Fruit fly (Drosophila melanogaster) whole organism, embryonic: ENCODE data around the gene CG1764.

Experiments
- CG10462 ChIP-seq: fragments of 200-800 bp; sonication (Bioruptor generic); optimal IDR thresholded peaks from 2 replicates; lab custom pipeline; 2016; ENCODE audit warnings: missing biosample characterization, missing genetic modification characterization
- CG10979 ChIP-seq: fragments of 200-800 bp; sonication (Bioruptor generic); optimal IDR thresholded peaks from 2 replicates; lab custom pipeline; 2018; ENCODE audit warnings: missing biosample characterization, mild to moderate bottlenecking, missing genetic modification characterization, moderate library complexity
- CG11085 ChIP-seq: fragments of 200-800 bp; sonication (Bioruptor generic); IDR thresholded peaks from 2 replicates; pipeline ENCODE4 v1.3.6; 2022; ENCODE audit warnings: missing biosample characterization, missing genetic modification characterization
- CG12071 ChIP-seq: fragments of 200-800 bp; sonication (Bioruptor generic); optimal IDR thresholded peaks from 3 replicates; lab custom pipeline; 2018; ENCODE audit warnings: missing biosample characterization, mild to moderate bottlenecking, missing genetic modification characterization
- CG12744 ChIP-seq: fragments of 200-800 bp; sonication (Bioruptor generic); optimal IDR thresholded peaks from 2 replicates; lab custom pipeline; 2016; ENCODE audit warnings: missing biosample characterization, missing genetic modification characterization
- CG12769 ChIP-seq: fragments of 200-800 bp; sonication (Bioruptor generic); optimal IDR thresholded peaks from 2 replicates; lab custom pipeline; 2019; ENCODE audit warnings: missing biosample characterization, mild to moderate bottlenecking, missing genetic modification characterization, moderate library complexity
- CG17186 ChIP-seq: fragments of 200-800 bp; sonication (Bioruptor generic); optimal IDR thresholded peaks from 3 replicates; lab custom pipeline; 2017; ENCODE audit warnings: missing biosample characterization, missing genetic modification reagents, missing genetic modification characterization
- CG2678 ChIP-seq: fragments of 200-800 bp; sonication (Bioruptor generic); optimal IDR thresholded peaks from 3 replicates; lab custom pipeline; 2019; ENCODE audit warnings: missing biosample characterization, mild to moderate bottlenecking, missing genetic modification characterization, moderate library complexity
- CG32532 ChIP-seq: fragments of 200-800 bp; sonication (Bioruptor generic); IDR thresholded peaks from 2 replicates; pipeline ENCODE4 v1.3.6; 2022; ENCODE audit warnings: missing biosample characterization, missing genetic modification characterization
- CG33557 ChIP-seq: fragments of 200-800 bp; sonication (Bioruptor generic); optimal IDR thresholded peaks from 2 replicates; lab custom pipeline; 2019; ENCODE audit warnings: missing biosample characterization, mild to moderate bottlenecking, missing genetic modification characterization, moderate library complexity
- CG3726 ChIP-seq: fragments of 200-800 bp; sonication (Bioruptor generic); IDR thresholded peaks from 3 replicates; pipeline ENCODE4, ENCODE4 v1.3.6; 2022; ENCODE audit warnings: missing biosample characterization, missing genetic modification characterization
- CG3995 ChIP-seq: fragments of 200-800 bp; sonication (Bioruptor generic); optimal IDR thresholded peaks from 3 replicates; lab custom pipeline; 2016; ENCODE audit warnings: missing biosample characterization, missing genetic modification characterization
- CG4282 ChIP-seq: fragments of 200-800 bp; sonication (Bioruptor generic); optimal IDR thresholded peaks from 2 replicates; lab custom pipeline; 2016; ENCODE audit warnings: missing biosample characterization, missing genetic modification characterization
- CG4617 ChIP-seq: fragments of 200-800 bp; sonication (Bioruptor generic); optimal IDR thresholded peaks from 3 replicates; lab custom pipeline; 2016; ENCODE audit warnings: missing biosample characterization, missing genetic modification characterization, borderline replicate concordance
- CG4730 ChIP-seq: fragments of 200-800 bp; sonication (Bioruptor generic); IDR thresholded peaks from 2 replicates; pipeline ENCODE4 v1.3.6; 2022; ENCODE audit warnings: missing biosample characterization, missing genetic modification characterization
- CG5180 ChIP-seq: fragments of 200-800 bp; sonication (Bioruptor generic); optimal IDR thresholded peaks from 3 replicates; lab custom pipeline; 2017; ENCODE audit warnings: missing biosample characterization, missing genetic modification characterization, mild to moderate bottlenecking, moderate library complexity, missing genetic modification reagents
- CG6791 ChIP-seq: fragments of 200-800 bp; sonication (Bioruptor generic); IDR thresholded peaks from 3 replicates; pipeline ENCODE4 v1.3.6; 2022; ENCODE audit warnings: missing biosample characterization, missing genetic modification characterization; ENCODE audit not compliant: partially characterized antibody
- CG8765 ChIP-seq: fragments of 200-800 bp; sonication (Bioruptor generic); IDR thresholded peaks from 2 replicates; pipeline ENCODE4 v1.3.6; 2022; ENCODE audit warnings: missing biosample characterization, missing genetic modification characterization
- Dad ChIP-seq: fragments of 200-800 bp; sonication (Bioruptor generic); optimal IDR thresholded peaks from 3 replicates; lab custom pipeline; 2016; ENCODE audit warnings: missing biosample characterization, missing genetic modification characterization
- Deaf1 ChIP-seq: fragments of 200-800 bp; optimal IDR thresholded peaks from 3 replicates; lab custom pipeline; 2019; ENCODE audit warnings: missing biosample characterization, mild to moderate bottlenecking, missing genetic modification characterization, moderate library complexity
- Dip3 ChIP-seq: fragments of 200-800 bp; sonication (Bioruptor generic); optimal IDR thresholded peaks from 3 replicates; lab custom pipeline; 2016; ENCODE audit warnings: missing biosample characterization, missing genetic modification characterization
- Dll ChIP-seq: fragments of 200-800 bp; sonication (Bioruptor generic); IDR thresholded peaks from 4 replicates; pipeline ENCODE4 v1.3.6; 2022; ENCODE audit warnings: missing biosample characterization, missing genetic modification characterization; ENCODE audit not compliant: partially characterized antibody
- HmgZ ChIP-seq: fragments of 200-800 bp; sonication (Bioruptor generic); optimal IDR thresholded peaks from 2 replicates; lab custom pipeline; 2018; ENCODE audit warnings: missing biosample characterization, mild to moderate bottlenecking, missing genetic modification characterization
- Hmx ChIP-seq: fragments of 200-800 bp; sonication (Bioruptor generic); optimal IDR thresholded peaks from 2 replicates; lab custom pipeline; 2016; ENCODE audit warnings: missing biosample characterization, missing genetic modification characterization
- Lhr ChIP-seq: fragments of 200-800 bp; sonication (Bioruptor generic); optimal IDR thresholded peaks from 3 replicates; lab custom pipeline; 2017; ENCODE audit warnings: mild to moderate bottlenecking, missing biosample characterization, missing genetic modification reagents, missing genetic modification characterization
- Max ChIP-seq: fragments of 200-800 bp; sonication (Bioruptor generic); optimal IDR thresholded peaks from 2 replicates; lab custom pipeline; 2016; ENCODE audit warnings: missing biosample characterization, mild to moderate bottlenecking, missing genetic modification characterization
- Oli ChIP-seq: fragments of 200-800 bp; sonication (Bioruptor generic); optimal IDR thresholded peaks from 2 replicates; lab custom pipeline; 2018; ENCODE audit warnings: missing biosample characterization, mild to moderate bottlenecking, missing genetic modification characterization, moderate library complexity
- Ptx1 ChIP-seq: fragments of 200-800 bp; sonication (Bioruptor generic); IDR thresholded peaks from 2 replicates; pipeline ENCODE4 v1.3.6; 2022; ENCODE audit warnings: missing biosample characterization, missing genetic modification characterization
- TFAM ChIP-seq: fragments of 200-800 bp; sonication (Bioruptor generic); optimal IDR thresholded peaks from 2 replicates; lab custom pipeline; 2017; ENCODE audit warnings: missing biosample characterization, missing genetic modification characterization, inconsistent platforms
- Usf ChIP-seq: fragments of 200-800 bp; sonication (Bioruptor generic); optimal IDR thresholded peaks from 2 replicates; lab custom pipeline; 2017; ENCODE audit warnings: missing genotype, missing biosample characterization, missing genetic modification characterization
- ase ChIP-seq: fragments of 200-800 bp; sonication (Bioruptor generic); IDR thresholded peaks from 3 replicates; pipeline ENCODE4 v1.3.6; 2022; ENCODE audit warnings: missing biosample characterization, missing genetic modification characterization
- ato ChIP-seq: fragments of 200-800 bp; sonication (Bioruptor generic); IDR thresholded peaks from 2 replicates; pipeline ENCODE4 v1.3.6; 2022; ENCODE audit warnings: missing biosample characterization, missing genetic modification characterization; ENCODE audit not compliant: partially characterized antibody
- az2 ChIP-seq: fragments of 200-800 bp; sonication (Bioruptor generic); optimal IDR thresholded peaks from 3 replicates; lab custom pipeline; 2016; ENCODE audit warnings: missing biosample characterization, missing genetic modification characterization
- cad ChIP-seq: fragments of >200 bp; optimal IDR thresholded peaks from 2 replicates; lab custom pipeline; 2017; ENCODE audit warnings: missing biosample characterization, missing genetic modification characterization
- cato ChIP-seq: fragments of 200-800 bp; sonication (Bioruptor generic); optimal IDR thresholded peaks from 2 replicates; lab custom pipeline; 2016; ENCODE audit warnings: missing biosample characterization, missing genetic modification characterization, borderline replicate concordance
- crol ChIP-seq: fragments of 200-800 bp; sonication (Bioruptor generic); IDR thresholded peaks from 2 replicates; pipeline ENCODE4 v1.3.6; 2022; ENCODE audit warnings: missing biosample characterization, missing genetic modification characterization
- dan ChIP-seq: fragments of 200-800 bp; sonication (Bioruptor generic); IDR thresholded peaks from 2 replicates; pipeline ENCODE4 v1.3.6; 2022; ENCODE audit warnings: missing biosample characterization, missing genetic modification characterization
- exex ChIP-seq: fragments of 200-800 bp; sonication (Bioruptor generic); optimal IDR thresholded peaks from 4 replicates; lab custom pipeline; 2018; ENCODE audit warnings: missing biosample characterization, mild to moderate bottlenecking, missing genetic modification characterization, moderate library complexity
- ftz-f1 ChIP-seq: fragments of 200-800 bp; sonication (Bioruptor generic); optimal IDR thresholded peaks from 2 replicates; lab custom pipeline; 2016; ENCODE audit warnings: missing biosample characterization, missing genetic modification characterization
- gsb-n ChIP-seq: fragments of 200-800 bp; sonication (Bioruptor generic); optimal IDR thresholded peaks from 3 replicates; lab custom pipeline; 2018; ENCODE audit warnings: missing biosample characterization, mild to moderate bottlenecking, missing genetic modification characterization
- jing ChIP-seq: fragments of 200-800 bp; sonication (Bioruptor generic); optimal IDR thresholded peaks from 2 replicates; lab custom pipeline; 2018; ENCODE audit warnings: missing biosample characterization, mild to moderate bottlenecking, missing genetic modification characterization
- lmd ChIP-seq: fragments of 200-800 bp; sonication (Bioruptor generic); IDR thresholded peaks from 2 replicates; pipeline ENCODE4 v1.3.6; 2022; ENCODE audit warnings: missing biosample characterization, missing genetic modification characterization
- oc ChIP-seq: fragments of 200-800 bp; sonication (Bioruptor generic); optimal IDR thresholded peaks from 2 replicates; lab custom pipeline; 2018; ENCODE audit warnings: missing biosample characterization, mild to moderate bottlenecking, missing genetic modification characterization, moderate library complexity
- pho ChIP-seq: fragments of 200-800 bp; sonication (Bioruptor generic); optimal IDR thresholded peaks from 2 replicates; lab custom pipeline; 2016; ENCODE audit warnings: missing biosample characterization, missing genetic modification characterization
- prd ChIP-seq, 3 experiments: fragments of >200 bp in 2 of 3; fragments of 200-800 bp in 1 of 3; sonication (Bioruptor generic) in 1 of 3; optimal IDR thresholded peaks in 2 of 3; IDR thresholded peaks in 1 of 3; 2 replicates in 2 of 3; 3 replicates in 1 of 3; pipeline versions ENCODE4 v1.3.6 to Lab custom; 2017 to 2022; ENCODE audit warnings: missing biosample characterization in 1 of 3, missing genetic modification characterization in 1 of 3
- slbo ChIP-seq: fragments of 200-800 bp; sonication (Bioruptor generic); IDR thresholded peaks from 2 replicates; pipeline ENCODE4 v1.3.6; 2022; ENCODE audit warnings: missing biosample characterization, missing genetic modification characterization
- slou ChIP-seq: fragments of 200-800 bp; sonication (Bioruptor generic); optimal IDR thresholded peaks from 3 replicates; lab custom pipeline; 2016; ENCODE audit warnings: missing biosample characterization, missing genetic modification characterization
- sna ChIP-seq: fragments of 200-800 bp; sonication (Bioruptor generic); IDR thresholded peaks from 2 replicates; pipeline ENCODE4 v1.3.6; 2022; ENCODE audit warnings: missing biosample characterization, missing genetic modification characterization; ENCODE audit not compliant: partially characterized antibody
- zf30C ChIP-seq: fragments of 200-800 bp; sonication (Bioruptor generic); optimal IDR thresholded peaks from 3 replicates; lab custom pipeline; 2018; ENCODE audit warnings: missing biosample characterization, mild to moderate bottlenecking, missing genetic modification characterization
- zfh2 ChIP-seq: fragments of 200-800 bp; sonication (Bioruptor generic); optimal IDR thresholded peaks from 2 replicates; lab custom pipeline; 2016; ENCODE audit warnings: missing biosample characterization, missing genetic modification characterization

Gene CG1764

DNA sequence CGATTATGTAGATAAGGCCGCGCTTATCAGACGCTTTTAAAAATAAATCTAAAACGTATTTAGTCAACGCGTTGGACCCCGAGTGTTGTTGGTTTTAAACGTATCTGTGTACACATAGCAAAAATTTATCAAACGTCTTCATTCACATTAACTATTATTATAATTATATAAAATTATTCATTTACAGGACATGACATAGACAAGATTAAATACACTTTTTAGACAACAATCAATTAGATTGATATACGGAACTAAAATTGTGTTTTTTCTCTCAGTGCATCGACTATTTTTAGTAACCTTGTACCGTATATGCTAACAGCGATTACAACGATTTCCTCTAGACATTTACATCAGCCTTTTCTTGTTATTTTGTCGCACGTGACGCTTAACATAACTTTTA is 25.5 kb downstream of the CG1764 start (continued):
- TF ChIP-seq CG12769 (tag; lab: Kevin White, UChicago) (peak; percentile 63), Ptx1 (peak; percentile 83), HmgZ (tag; lab: Kevin White, UChicago) (peak; percentile 54), CG5180 (GFP tag; lab: Kevin White, UChicago) (peak; percentile 47), Max (peak; percentile 52), dan (GFP tag; lab: Robert Waterston, UW) (no peak), Oli (tag; lab: Kevin White, UChicago) (peak; percentile 79), TFAM (GFP tag; lab: Kevin White, UChicago) (no peak), az2 (GFP tag; lab: Kevin White, UChicago) (peak; percentile 56), cad (GFP tag; lab: Kevin White, UChicago) (no peak), sna (GFP tag; lab: Robert Waterston, UW) (no peak), CG4282 (GFP tag; lab: Kevin White, UChicago) (no peak), CG6791 (GFP tag; lab: Robert Waterston, UW) (no peak), crol (GFP tag; lab: Robert Waterston, UW) (no peak), CG3995 (GFP tag; lab: Kevin White, UChicago) (no peak), lmd (GFP tag; lab: Robert Waterston, UW) (peak; percentile 84), CG10979 (tag; lab: Kevin White, UChicago) (peak; percentile 64), CG3726 (GFP tag; lab: Robert Waterston, UW) (peak; percentile 50; the same call in 1 of the 3 replicates), CG33557 (GFP tag; lab: Kevin White, UChicago) (no peak), CG11085 (GFP tag; lab: Robert Waterston, UW) (peak; percentile 50), cato (GFP tag; lab: Kevin White, UChicago) (peak; percentile 3), Hmx (no peak), ftz-f1 (GFP tag; lab: Kevin White, UChicago) (no peak), exex (tag; lab: Kevin White, UChicago) (peak; percentile 68), Dip3 (GFP tag; lab: Kevin White, UChicago) (no peak), Dll (no peak), oc (tag; lab: Kevin White, UChicago) (no peak), Dad (GFP tag; lab: Kevin White, UChicago) (no peak), jing (GFP tag; lab: Kevin White, UChicago) (no peak), CG2678 (tag; lab: Kevin White, UChicago) (peak; percentile 91), pho (GFP tag; lab: Kevin White, UChicago) (peak; percentile 5), gsb-n (peak; percentile 29), ase (GFP tag; lab: Robert Waterston, UW) (peak; percentile 60; the same call in 2 of the 3 replicates), CG4617 (GFP tag; lab: Kevin White, UChicago) (no peak), Deaf1 (tag; lab: Kevin White, UChicago) (peak; percentile 61), zfh2 (GFP tag; lab: Kevin White, UChicago) (no peak), CG4730 (0 out of 2 replicates have a peak, but pooled peaks have one; percentile 49), prd (optimal IDR thresholded peaks at IDR 0.05; lab: Kevin White, UChicago) (no peak), prd (GFP tag; IDR thresholded peaks at IDR 0.05; lab: Robert Waterston, UW) (peak; percentile 79), zf30C (GFP tag; lab: Kevin White, UChicago) (peak; percentile 27), CG12071 (peak; percentile 43), Usf (peak; percentile 2), Lhr (no peak), CG32532 (GFP tag; lab: Robert Waterston, UW) (peak; percentile 86), slou (GFP tag; lab: Kevin White, UChicago) (peak; percentile 1), CG8765 (GFP tag; lab: Robert Waterston, UW) (peak; percentile 16; the same call in 1 of the 2 replicates), ato (GFP tag; lab: Robert Waterston, UW) (no peak), slbo (GFP tag; lab: Robert Waterston, UW) (peak; percentile 89), CG17186 (GFP tag; lab: Kevin White, UChicago) (no peak), CG10462 (GFP tag; lab: Kevin White, UChicago) (peak; percentile 22), CG12744 (GFP tag; lab: Kevin White, UChicago) (no peak)
